Worm (Caenorhabditis elegans) whole organism, young adult: ENCODE measurements around the gene pix-1.

ENCODE experiments used
- B0336.3 ChIP-seq: fragments of 200-800 bp; sonication (Bioruptor generic); IDR thresholded peaks from 2 replicates; pipeline ENCODE4 v1.3.6; 2022; ENCODE audit warnings: missing genetic modification characterization, missing compliant biosample characterization
- C06A6.2 ChIP-seq: fragments of 200-800 bp; sonication (Bioruptor generic); conservative IDR thresholded peaks from 2 replicates; pipeline ENCODE4 v1.3.6; 2022; ENCODE audit warnings: missing genetic modification characterization, missing compliant biosample characterization
- F10E7.11 ChIP-seq: sonication (generic microtip); optimal IDR thresholded peaks from 2 replicates; lab custom pipeline; 2017; ENCODE audit warnings: mild to moderate bottlenecking, missing genetic modification characterization, moderate library complexity, missing compliant biosample characterization
- F49E8.2 ChIP-seq: sonication (generic microtip); optimal IDR thresholded peaks from 3 replicates; lab custom pipeline; 2017; ENCODE audit warnings: missing genetic modification characterization, mild to moderate bottlenecking, missing compliant biosample characterization, antibody characterized with exemption, moderate library complexity; ENCODE audit not compliant: insufficient read depth
- F52B5.7 ChIP-seq: sonication (generic microtip); optimal IDR thresholded peaks from 2 replicates; lab custom pipeline; 2016; ENCODE audit warnings: mild to moderate bottlenecking, missing genetic modification characterization, missing compliant biosample characterization
- F57A8.1 ChIP-seq: fragments of 200-800 bp; sonication (Bioruptor generic); optimal IDR thresholded peaks from 2 replicates; lab custom pipeline; 2018; ENCODE audit warnings: mild to moderate bottlenecking, missing genetic modification characterization, moderate library complexity, missing compliant biosample characterization
- T07F8.4 ChIP-seq: sonication (generic microtip); optimal IDR thresholded peaks from 2 replicates; lab custom pipeline; 2016; ENCODE audit warnings: mild to moderate bottlenecking, missing genetic modification characterization, moderate library complexity, missing compliant biosample characterization
- T26A5.8 ChIP-seq: sonication (generic microtip); optimal IDR thresholded peaks from 2 replicates; lab custom pipeline; 2016; ENCODE audit warnings: missing genetic modification characterization, missing compliant biosample characterization
- Y53G8AR.9 ChIP-seq: fragments of 200-800 bp; sonication (Bioruptor generic); conservative IDR thresholded peaks from 2 replicates; pipeline ENCODE4 v1.3.6; 2022; ENCODE audit warnings: missing genetic modification reagents, missing genetic modification characterization, missing compliant biosample characterization
- Y56A3A.18 ChIP-seq: fragments of 200-800 bp; sonication (Bioruptor generic); IDR thresholded peaks from 2 replicates; pipeline ENCODE4 v1.3.6; 2022; ENCODE audit warnings: missing genetic modification reagents, missing genetic modification characterization, missing compliant biosample characterization
- akir-1 ChIP-seq: fragments of 200-800 bp; sonication (Bioruptor generic); optimal IDR thresholded peaks from 2 replicates; lab custom pipeline; 2018; ENCODE audit warnings: mild to moderate bottlenecking, missing genetic modification characterization, moderate library complexity, missing compliant biosample characterization
- ama-1 ChIP-seq, 3 experiments: fragments of 150-350 bp in 1 of 3; sonication (generic microtip) in 2 of 3; optimal IDR thresholded peaks; 2 replicates each; lab custom pipeline; 2014 to 2018; ENCODE audit warnings: missing biosample characterization in 2 of 3, missing genetic modification characterization in 2 of 3, missing genetic modification reagents in 2 of 3
- athp-1 ChIP-seq: sonication (generic microtip); optimal IDR thresholded peaks from 2 replicates; lab custom pipeline; 2017; ENCODE audit warnings: mild to moderate bottlenecking, missing genetic modification characterization, missing compliant biosample characterization
- attf-3 ChIP-seq: fragments of 200-800 bp; sonication (Bioruptor generic); conservative IDR thresholded peaks from 2 replicates; pipeline ENCODE4 v1.3.6; 2022; ENCODE audit warnings: missing genetic modification reagents, missing genetic modification characterization, missing compliant biosample characterization
- attf-6 ChIP-seq: fragments of 200-800 bp; sonication (Bioruptor generic); IDR thresholded peaks from 2 replicates; pipeline ENCODE4 v1.3.6; 2022; ENCODE audit warnings: missing genetic modification reagents, missing genetic modification characterization, missing compliant biosample characterization
- ccch-3 ChIP-seq: fragments of 200-800 bp; sonication (Bioruptor generic); optimal IDR thresholded peaks from 2 replicates; lab custom pipeline; 2018; ENCODE audit warnings: mild to moderate bottlenecking, missing genetic modification characterization, missing compliant biosample characterization
- ceh-40 ChIP-seq: fragments of 200-800 bp; sonication (Bioruptor generic); IDR thresholded peaks from 2 replicates; pipeline ENCODE4 v1.3.6; 2022; ENCODE audit warnings: missing genetic modification characterization, missing compliant biosample characterization
- ceh-91 ChIP-seq: fragments of 200-800 bp; sonication (Bioruptor generic); IDR thresholded peaks from 2 replicates; pipeline ENCODE4 v1.3.6; 2022; ENCODE audit warnings: missing genetic modification reagents, missing genetic modification characterization, missing compliant biosample characterization
- die-1 ChIP-seq: sonication (generic microtip); optimal IDR thresholded peaks from 2 replicates; lab custom pipeline; 2016; ENCODE audit warnings: missing genotype, mild to moderate bottlenecking, missing genetic modification characterization, missing compliant biosample characterization
- dox-1 ChIP-seq: fragments of 200-800 bp; sonication (Bioruptor generic); IDR thresholded peaks from 2 replicates; pipeline ENCODE4 v1.3.6; 2022; ENCODE audit warnings: missing genetic modification reagents, missing genetic modification characterization, missing compliant biosample characterization
- efl-1 ChIP-seq: fragments of 150-350 bp; optimal IDR thresholded peaks from 2 replicates; lab custom pipeline; 2014; ENCODE audit warnings: missing biosample characterization, missing genetic modification reagents, missing genetic modification characterization
- egrh-3 ChIP-seq: fragments of 200-800 bp; sonication (Bioruptor generic); IDR thresholded peaks from 2 replicates; pipeline ENCODE4 v1.3.6; 2022; ENCODE audit warnings: missing genetic modification reagents, missing genetic modification characterization, missing compliant biosample characterization
- ekl-4 ChIP-seq: fragments of 200-800 bp; sonication (Bioruptor generic); IDR thresholded peaks from 2 replicates; pipeline ENCODE4 v1.3.6; 2022; ENCODE audit warnings: missing genetic modification reagents, missing genetic modification characterization, missing compliant biosample characterization
- fkh-3 ChIP-seq: sonication (generic microtip); optimal IDR thresholded peaks from 2 replicates; lab custom pipeline; 2016; ENCODE audit warnings: mild to moderate bottlenecking, missing genetic modification characterization, missing compliant biosample characterization
- him-1 ChIP-seq: sonication (generic microtip); optimal IDR thresholded peaks from 2 replicates; lab custom pipeline; 2016; ENCODE audit warnings: missing genotype, missing genetic modification reagents, missing genetic modification characterization, missing compliant biosample characterization
- hmg-20 ChIP-seq: fragments of 200-800 bp; sonication (Bioruptor generic); IDR thresholded peaks from 2 replicates; pipeline ENCODE4 v1.3.6; 2022; ENCODE audit warnings: missing genetic modification reagents, missing genetic modification characterization, missing compliant biosample characterization
- let-607 ChIP-seq, 2 experiments: fragments of 200-800 bp in 1 of 2; sonication (Bioruptor generic) in 1 of 2; sonication (generic microtip) in 1 of 2; optimal IDR thresholded peaks; 2 replicates each; lab custom pipeline; 2016 to 2018; ENCODE audit warnings: mild to moderate bottlenecking in 2 of 2, missing compliant biosample characterization in 2 of 2, missing genetic modification characterization in 2 of 2, moderate library complexity in 2 of 2, missing genotype in 1 of 2
- lsl-1 ChIP-seq: fragments of 200-800 bp; sonication (Bioruptor generic); optimal IDR thresholded peaks from 2 replicates; lab custom pipeline; 2018; ENCODE audit warnings: mild to moderate bottlenecking, missing genetic modification characterization, moderate library complexity, missing compliant biosample characterization
- madf-10 ChIP-seq: sonication (generic microtip); optimal IDR thresholded peaks from 2 replicates; lab custom pipeline; 2016; ENCODE audit warnings: mild to moderate bottlenecking, missing genetic modification characterization, missing compliant biosample characterization
- madf-8 ChIP-seq: fragments of 200-800 bp; sonication (Bioruptor generic); conservative IDR thresholded peaks from 2 replicates; pipeline ENCODE4 v1.3.6; 2022; ENCODE audit warnings: missing genetic modification reagents, missing genetic modification characterization, missing compliant biosample characterization
- mes-4 ChIP-seq: sonication (generic microtip); optimal IDR thresholded peaks from 2 replicates; lab custom pipeline; 2016; ENCODE audit warnings: missing genotype, missing genetic modification characterization, missing compliant biosample characterization
- mxl-1 ChIP-seq: sonication (generic microtip); optimal IDR thresholded peaks from 2 replicates; lab custom pipeline; 2016; ENCODE audit warnings: missing genetic modification characterization, missing compliant biosample characterization
- nfya-2 ChIP-seq: fragments of 200-800 bp; sonication (Bioruptor generic); IDR thresholded peaks from 2 replicates; pipeline ENCODE4 v1.3.6; 2022; ENCODE audit warnings: missing genetic modification reagents, missing genetic modification characterization, missing compliant biosample characterization
- nhr-179 ChIP-seq: sonication (generic microtip); optimal IDR thresholded peaks from 2 replicates; lab custom pipeline; 2016; ENCODE audit warnings: mild to moderate bottlenecking, missing genetic modification characterization, missing compliant biosample characterization
- nhr-27 ChIP-seq: fragments of 200-800 bp; sonication (Bioruptor generic); optimal IDR thresholded peaks from 2 replicates; lab custom pipeline; 2018; ENCODE audit warnings: mild to moderate bottlenecking, missing genetic modification characterization, moderate library complexity, missing compliant biosample characterization
- pbrm-1 ChIP-seq: fragments of 200-800 bp; sonication (Bioruptor generic); IDR thresholded peaks from 2 replicates; pipeline ENCODE4 v1.3.6; 2022; ENCODE audit warnings: missing genetic modification reagents, missing genetic modification characterization, missing compliant biosample characterization
- pha-4 ChIP-seq: fragments of 150-350 bp; sonication (generic microtip); optimal IDR thresholded peaks from 2 replicates; lab custom pipeline; 2014; ENCODE audit warnings: missing biosample characterization, missing genetic modification reagents, missing genetic modification characterization
- rcor-1 ChIP-seq: fragments of 200-800 bp; sonication (Bioruptor generic); IDR thresholded peaks from 2 replicates; pipeline ENCODE4 v1.3.6; 2022; ENCODE audit warnings: missing genetic modification reagents, missing genetic modification characterization, missing compliant biosample characterization
- rec-8 ChIP-seq, 2 experiments: sonication (generic microtip); optimal IDR thresholded peaks; 2 replicates each; lab custom pipeline; 2016; ENCODE audit warnings: mild to moderate bottlenecking in 2 of 2, missing genetic modification characterization in 2 of 2, missing genetic modification reagents in 2 of 2, missing genotype in 2 of 2, missing biosample characterization in 1 of 2, missing compliant biosample characterization in 1 of 2, moderate library complexity in 1 of 2
- repo-1 ChIP-seq: sonication (generic microtip); optimal IDR thresholded peaks from 2 replicates; lab custom pipeline; 2017; ENCODE audit warnings: mild to moderate bottlenecking, missing genetic modification characterization, missing compliant biosample characterization
- sdz-38 ChIP-seq: sonication (generic microtip); optimal IDR thresholded peaks from 2 replicates; lab custom pipeline; 2016; ENCODE audit warnings: missing genotype, missing genetic modification characterization, missing compliant biosample characterization
- sea-2 ChIP-seq: fragments of 200-800 bp; sonication (Bioruptor generic); IDR thresholded peaks from 2 replicates; pipeline ENCODE4 v1.3.6; 2022; ENCODE audit warnings: missing genetic modification characterization, missing compliant biosample characterization
- snpc-4 ChIP-seq, 5 experiments: fragments of 150-350 bp in 1 of 5; sonication (generic microtip) in 4 of 5; optimal IDR thresholded peaks; 2 replicates each; lab custom pipeline; 2014 to 2018; ENCODE audit warnings: missing genetic modification characterization in 5 of 5, missing biosample characterization in 3 of 5, antibody characterized with exemption in 2 of 5, mild to moderate bottlenecking in 2 of 5, missing compliant biosample characterization in 2 of 5, missing genotype in 2 of 5, moderate library complexity in 2 of 5, missing genetic modification reagents in 1 of 5
- tlf-1 ChIP-seq: fragments of 200-800 bp; sonication (Bioruptor generic); optimal IDR thresholded peaks from 2 replicates; lab custom pipeline; 2018; ENCODE audit warnings: mild to moderate bottlenecking, missing genetic modification characterization, missing compliant biosample characterization
- unc-130 ChIP-seq: sonication (generic microtip); optimal IDR thresholded peaks from 2 replicates; lab custom pipeline; 2016; ENCODE audit warnings: missing genetic modification reagents, missing genetic modification characterization, missing compliant biosample characterization
- ztf-22 ChIP-seq: fragments of 200-800 bp; sonication (Bioruptor generic); optimal IDR thresholded peaks from 2 replicates; lab custom pipeline; 2018; ENCODE audit warnings: mild to moderate bottlenecking, missing genetic modification characterization, moderate library complexity, missing compliant biosample characterization
- ztf-26 ChIP-seq: sonication (generic microtip); optimal IDR thresholded peaks from 2 replicates; lab custom pipeline; 2017; ENCODE audit warnings: missing genetic modification characterization, missing compliant biosample characterization

The pix-1 gene

ce11 chrX:13781445-13782073, 54.5 kb downstream of the pix-1 start (continued):
- no peak for TF ChIP-seq nfya-2 (GFP tag; lab: Robert Waterston, UW)
- TF ChIP-seq repo-1 (tag; lab: Kevin White, UChicago) = no peak
- peak; percentile 49 for TF ChIP-seq madf-10
- no peak for TF ChIP-seq fkh-3 (tag; lab: Kevin White, UChicago)
- no peak for TF ChIP-seq ztf-26 (tag; lab: Kevin White, UChicago)
- no peak for TF ChIP-seq attf-6 (GFP tag; lab: Robert Waterston, UW)
- TF ChIP-seq Y56A3A.18 = no peak
- TF ChIP-seq mes-4 (tag; lab: Kevin White, UChicago) = peak; percentile 44
- no peak for TF ChIP-seq unc-130
- no peak for TF ChIP-seq him-1 (tag; lab: Kevin White, UChicago)
- no peak for TF ChIP-seq ztf-22
- TF ChIP-seq ceh-91 = no peak
- no peak for TF ChIP-seq efl-1 (GFP tag; lab: Kevin White, UChicago)
- TF ChIP-seq attf-3 = no peak
- TF ChIP-seq lsl-1 (GFP tag; lab: Kevin White, UChicago) = no peak
- 0 out of 2 replicates have a peak, but pooled peaks have one; percentile 37 for TF ChIP-seq C06A6.2 (GFP tag; lab: Robert Waterston, UW)
- no peak for TF ChIP-seq ccch-3 (GFP tag; lab: Kevin White, UChicago)
- TF ChIP-seq sdz-38 (tag; lab: Kevin White, UChicago) = no peak
- TF ChIP-seq dox-1 (GFP tag; lab: Robert Waterston, UW) = peak; percentile 76; the same call in 1 of the 2 replicates
- TF ChIP-seq pha-4 = no peak
- TF ChIP-seq B0336.3 (GFP tag; lab: Robert Waterston, UW) = no peak
- TF ChIP-seq T26A5.8 (tag; lab: Kevin White, UChicago) = no peak
- TF ChIP-seq ekl-4 = peak; percentile 43; the same call in 1 of the 2 replicates
- TF ChIP-seq sea-2 = no peak
- peak; percentile 30 for TF ChIP-seq snpc-4 (GFP tag; optimal IDR thresholded peaks at IDR 0.05; lab: Kevin White, UChicago)
- TF ChIP-seq snpc-4 (tag; optimal IDR thresholded peaks at IDR 0.05; lab: Kevin White, UChicago) = peak in 3 of 4 experiments; percentile 30 to 77 (median 44)
- TF ChIP-seq F10E7.11 = peak; percentile 4
- no peak for TF ChIP-seq F49E8.2
- TF ChIP-seq rec-8 (tag; optimal IDR thresholded peaks at IDR 0.05; lab: Kevin White, UChicago) = peak; percentile 23 to 34
- no peak for TF ChIP-seq tlf-1 (GFP tag; lab: Kevin White, UChicago)
- peak; percentile 90 for TF ChIP-seq die-1
- no peak for TF ChIP-seq akir-1 (GFP tag; lab: Kevin White, UChicago)
- TF ChIP-seq Y53G8AR.9 (GFP tag; lab: Robert Waterston, UW) = no peak
- 0 out of 2 replicates have a peak, but pooled peaks have one; percentile 11 for TF ChIP-seq egrh-3 (GFP tag; lab: Robert Waterston, UW)
- no peak for TF ChIP-seq F52B5.7 (tag; lab: Kevin White, UChicago)
- TF ChIP-seq let-607 (tag; optimal IDR thresholded peaks at IDR 0.05; lab: Kevin White, UChicago) = peak; percentile 51 to 53
- no peak for TF ChIP-seq madf-8 (GFP tag; lab: Robert Waterston, UW)
- TF ChIP-seq T07F8.4 = peak; percentile 40
- peak; percentile 48; the same call in 1 of the 2 replicates for TF ChIP-seq rcor-1 (GFP tag; lab: Robert Waterston, UW)
- TF ChIP-seq mxl-1 (tag; lab: Kevin White, UChicago) = peak; percentile 86
- peak; percentile 44; the same call in 1 of the 2 replicates for TF ChIP-seq hmg-20
- TF ChIP-seq nhr-179 (tag; lab: Kevin White, UChicago) = no peak
- no peak for TF ChIP-seq nhr-27 (tag; lab: Kevin White, UChicago)
- TF ChIP-seq ceh-40 (GFP tag; lab: Robert Waterston, UW) = no peak
- TF ChIP-seq athp-1 (tag; lab: Kevin White, UChicago) = peak; percentile 38
- peak; percentile 74; the same call in 1 of the 2 replicates for TF ChIP-seq pbrm-1
- no peak for TF ChIP-seq ama-1 (optimal IDR thresholded peaks at IDR 0.05; lab: Kevin White, UChicago)
- peak in 1 of 2 experiments; percentile 50 for TF ChIP-seq ama-1 (GFP tag; optimal IDR thresholded peaks at IDR 0.05; lab: Kevin White, UChicago)
- TF ChIP-seq F57A8.1 (GFP tag; lab: Kevin White, UChicago) = no peak
